Fruit fly (Drosophila melanogaster): ENCODE measurements around the gene Pcyt1.

The Pcyt1 gene

dm6 chr3L:1565092-1565491 is 19.2 kb downstream of the Pcyt1 start, which contains the start of gene CG12003:
TSS of gene CG12003 (plus strand) at chr3L:1565392.
- no peak for TF ChIP-seq psq (optimal IDR thresholded peaks at IDR 0.05)
- no peak for TF ChIP-seq Sin3A (optimal IDR thresholded peaks at IDR 0.05)

- no peak for TF ChIP-seq psq (optimal IDR thresholded peaks at IDR 0.05)
- TF ChIP-seq ttk (optimal IDR thresholded peaks at IDR 0.05) = no peak
- no peak for TF ChIP-seq Myc (optimal IDR thresholded peaks at IDR 0.05)
- no peak for TF ChIP-seq insv (optimal IDR thresholded peaks at IDR 0.05)
- no peak for TF ChIP-seq h (optimal IDR thresholded peaks at IDR 0.05)
- no peak for TF ChIP-seq Sin3A (optimal IDR thresholded peaks at IDR 0.05)
These were observed 22.6 kb downstream of the Pcyt1 start, which contains the start of gene CG7879 for dm6 chr3L:1568225-1569161. TSS of gene CG7879 (minus strand) at chr3L:1568608.

dm6 chr3L:1569162-1569965 is 23.5 kb downstream of the Pcyt1 start, which contains the start of gene Tmep:
TSS of gene Tmep (plus strand) at chr3L:1569181.
- TF ChIP-seq Myc (optimal IDR thresholded peaks at IDR 0.05) (no peak), ttk (optimal IDR thresholded peaks at IDR 0.05) (no peak), insv (optimal IDR thresholded peaks at IDR 0.05) (no peak), Sin3A (optimal IDR thresholded peaks at IDR 0.05) (no peak), h (optimal IDR thresholded peaks at IDR 0.05) (no peak), psq (optimal IDR thresholded peaks at IDR 0.05) (no peak)

dm6 chr3L:1569966-1570276 is 24.0 kb downstream of the Pcyt1 start:
- TF ChIP-seq ttk (optimal IDR thresholded peaks at IDR 0.05) (no peak), psq (optimal IDR thresholded peaks at IDR 0.05) (no peak), Myc (optimal IDR thresholded peaks at IDR 0.05) (no peak), h (optimal IDR thresholded peaks at IDR 0.05) (no peak), insv (optimal IDR thresholded peaks at IDR 0.05) (no peak), Sin3A (optimal IDR thresholded peaks at IDR 0.05) (no peak)

- no peak for TF ChIP-seq Sin3A (optimal IDR thresholded peaks at IDR 0.05)
- no peak for TF ChIP-seq insv (optimal IDR thresholded peaks at IDR 0.05)
- TF ChIP-seq psq (optimal IDR thresholded peaks at IDR 0.05) = no peak
These were observed 25.2 kb downstream of the Pcyt1 start for dm6 chr3L:1571077-1571476.

dm6 chr3L:1573191-1573590 is 27.3 kb downstream of the Pcyt1 start:
- no peak for TF ChIP-seq Myc (optimal IDR thresholded peaks at IDR 0.05)
- TF ChIP-seq h (optimal IDR thresholded peaks at IDR 0.05) = no peak
- TF ChIP-seq insv (optimal IDR thresholded peaks at IDR 0.05) = no peak
- TF ChIP-seq psq (optimal IDR thresholded peaks at IDR 0.05) = no peak
- no peak for TF ChIP-seq Sin3A (optimal IDR thresholded peaks at IDR 0.05)
- no peak for TF ChIP-seq ttk (optimal IDR thresholded peaks at IDR 0.05)

dm6 chr3L:1575731-1576376 is 30.0 kb downstream of the Pcyt1 start:
- TF ChIP-seq insv (optimal IDR thresholded peaks at IDR 0.05) (no peak), ttk (optimal IDR thresholded peaks at IDR 0.05) (no peak), h (optimal IDR thresholded peaks at IDR 0.05) (no peak), Myc (optimal IDR thresholded peaks at IDR 0.05) (no peak), psq (optimal IDR thresholded peaks at IDR 0.05) (no peak), Sin3A (optimal IDR thresholded peaks at IDR 0.05) (no peak)

dm6 chr3L:1576489-1577106 is 30.7 kb downstream of the Pcyt1 start, which contains the start of gene CG13917:
TSS of gene CG13917 (plus strand) at chr3L:1576699.
- TF ChIP-seq Myc (optimal IDR thresholded peaks at IDR 0.05) (no peak), Sin3A (optimal IDR thresholded peaks at IDR 0.05) (no peak), ttk (optimal IDR thresholded peaks at IDR 0.05) (no peak), h (optimal IDR thresholded peaks at IDR 0.05) (no peak), insv (optimal IDR thresholded peaks at IDR 0.05) (no peak), psq (optimal IDR thresholded peaks at IDR 0.05) (no peak)

- TF ChIP-seq h (optimal IDR thresholded peaks at IDR 0.05) = no peak
- TF ChIP-seq insv (optimal IDR thresholded peaks at IDR 0.05) = no peak
- TF ChIP-seq Myc (optimal IDR thresholded peaks at IDR 0.05) = no peak
- TF ChIP-seq ttk (optimal IDR thresholded peaks at IDR 0.05) = no peak
- no peak for TF ChIP-seq psq (optimal IDR thresholded peaks at IDR 0.05)
- no peak for TF ChIP-seq Sin3A (optimal IDR thresholded peaks at IDR 0.05)
These were observed 31.4 kb downstream of the Pcyt1 start for dm6 chr3L:1577338-1577737.

- TF ChIP-seq psq (optimal IDR thresholded peaks at IDR 0.05) (no peak), Myc (optimal IDR thresholded peaks at IDR 0.05) (no peak), Sin3A (optimal IDR thresholded peaks at IDR 0.05) (no peak), ttk (optimal IDR thresholded peaks at IDR 0.05) (no peak), h (optimal IDR thresholded peaks at IDR 0.05) (no peak), insv (optimal IDR thresholded peaks at IDR 0.05) (no peak)
These were observed 32.6 kb downstream of the Pcyt1 start for dm6 chr3L:1578391-1578948.

- TF ChIP-seq psq (optimal IDR thresholded peaks at IDR 0.05) = no peak
These were observed 33.4 kb downstream of the Pcyt1 start for dm6 chr3L:1579169-1579853.

Measured in Kc167 (cell line).